Worm (Caenorhabditis elegans) whole organism, L1 larva: ENCODE results near the gene T10C6.7.

Experiments used
- elt-2 ChIP-seq: sonication (generic microtip); optimal IDR thresholded peaks from 2 replicates; lab custom pipeline; 2016; ENCODE audit warnings: missing genetic modification characterization, mild to moderate bottlenecking, inconsistent platforms, missing compliant biosample characterization, missing genetic modification reagents
- nhr-28 ChIP-seq: fragments of 150-350 bp; optimal IDR thresholded peaks from 2 replicates; lab custom pipeline; 2014; ENCODE audit warnings: missing biosample characterization, missing genetic modification characterization
- unc-30 ChIP-seq: sonication (generic microtip); optimal IDR thresholded peaks from 2 replicates; lab custom pipeline; 2017; ENCODE audit warnings: missing biosample characterization, missing genetic modification characterization
- unc-62 ChIP-seq: fragments of 150-350 bp; optimal IDR thresholded peaks from 2 replicates; lab custom pipeline; 2014; ENCODE audit warnings: missing biosample characterization, missing genetic modification reagents, missing genetic modification characterization

- no peak for TF ChIP-seq unc-62 (GFP tag; lab: Kevin White, UChicago)
- no peak for TF ChIP-seq nhr-28 (tag; lab: Kevin White, UChicago)
- TF ChIP-seq unc-30 (tag; lab: Kevin White, UChicago), result no peak
- TF ChIP-seq elt-2, result peak; percentile 99
Observed at ce11 chrV:16045837-16046236, 14.3 kb upstream of the T10C6.7 start, which contains the start of gene T10C6.15.
